ENCODE assay signal across 4 fruit fly cellular contexts in the genomic region with DNA sequence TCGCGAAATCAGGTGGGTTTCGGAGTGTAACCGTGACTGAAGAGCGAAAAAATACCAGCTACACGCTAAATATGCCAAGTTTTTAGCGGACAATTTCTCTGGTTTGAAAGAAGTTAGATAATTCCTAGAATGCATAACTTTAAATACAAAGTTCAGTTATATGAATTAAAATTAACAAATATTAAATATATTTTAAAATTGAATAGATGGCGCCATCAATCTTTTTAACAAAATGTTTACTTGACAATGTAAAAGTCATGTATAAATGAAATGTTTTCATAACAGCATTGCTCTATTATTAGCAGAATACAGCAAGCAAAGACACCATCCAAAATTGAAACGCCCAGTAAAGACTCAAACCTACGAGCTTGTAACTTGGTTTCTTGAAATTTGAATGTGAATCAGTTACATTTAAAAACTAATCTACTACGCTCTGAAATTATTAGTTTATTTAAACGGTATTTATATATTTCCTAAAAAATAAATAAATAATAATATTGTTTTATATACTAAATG.
TF ChIP-seq lines count a peak whose summit lies in the region.

A gene (minus strand): TSS at position 27 of the 516 bp plus-strand sequence.

- peak; percentile 25 to 81 for TF ChIP-seq CTCF in S2 (optimal IDR thresholded peaks at IDR 0.05; lab: Kevin White, UChicago)
- TF ChIP-seq CTCF in whole organism, embryonic (GFP tag; optimal IDR thresholded peaks at IDR 0.05; lab: Kevin White, UChicago) = peak; percentile 93

TF ChIP-seq in whole organism, embryonic, 481 proteins besides CTCF, POLR2A, EP300 and RAD21 (continues in another document):
- TF ChIP-seq CG2678 (tag; optimal IDR thresholded peaks at IDR 0.05; lab: Kevin White, UChicago) = no peak
- TF ChIP-seq Dp (GFP tag; optimal IDR thresholded peaks at IDR 0.05; lab: Kevin White, UChicago) = peak; percentile 1
- TF ChIP-seq nerfin-1 (tag; optimal IDR thresholded peaks at IDR 0.05; lab: Kevin White, UChicago) = no peak
- TF ChIP-seq NC2α (GFP tag; optimal IDR thresholded peaks at IDR 0.05; lab: Kevin White, UChicago) = no peak
- no peak for TF ChIP-seq inv (GFP tag; IDR thresholded peaks at IDR 0.05; lab: Robert Waterston, UW; ENCODE audit: partially characterized antibody)
- no peak for TF ChIP-seq Antp (GFP tag; optimal IDR thresholded peaks at IDR 0.05; lab: Kevin White, UChicago)
- TF ChIP-seq Deaf1 (tag; optimal IDR thresholded peaks at IDR 0.05; lab: Kevin White, UChicago) = no peak
- TF ChIP-seq CG9932 (GFP tag; IDR thresholded peaks at IDR 0.05; lab: Robert Waterston, UW) = no peak
- TF ChIP-seq D19B (GFP tag; optimal IDR thresholded peaks at IDR 0.05; lab: Kevin White, UChicago) = no peak
- no peak for TF ChIP-seq dimm (GFP tag; IDR thresholded peaks at IDR 0.05; lab: Robert Waterston, UW)
- TF ChIP-seq repo (GFP tag; optimal IDR thresholded peaks at IDR 0.05; lab: Kevin White, UChicago) = no peak
- no peak for TF ChIP-seq HLH4C (GFP tag; IDR thresholded peaks at IDR 0.05; lab: Robert Waterston, UW; ENCODE audit: partially characterized antibody)
- TF ChIP-seq CG1529 (GFP tag; optimal IDR thresholded peaks at IDR 0.05; lab: Kevin White, UChicago) = no peak
- TF ChIP-seq her (GFP tag; optimal IDR thresholded peaks at IDR 0.05; lab: Kevin White, UChicago) = no peak
- TF ChIP-seq CG30020 (tag; optimal IDR thresholded peaks at IDR 0.05; lab: Kevin White, UChicago) = no peak
- no peak for TF ChIP-seq Dip2 (GFP tag; IDR thresholded peaks at IDR 0.05; lab: Robert Waterston, UW)
- no peak for TF ChIP-seq tna (GFP tag; IDR thresholded peaks at IDR 0.05; lab: Robert Waterston, UW; ENCODE audit: partially characterized antibody)
- no peak for TF ChIP-seq CG14667 (GFP tag; IDR thresholded peaks at IDR 0.05; lab: Robert Waterston, UW)
- TF ChIP-seq kni (GFP tag; optimal IDR thresholded peaks at IDR 0.05; lab: Kevin White, UChicago) = no peak
- no peak for TF ChIP-seq Taf1 (GFP tag; IDR thresholded peaks at IDR 0.05; lab: Robert Waterston, UW)
- TF ChIP-seq wek (GFP tag; optimal IDR thresholded peaks at IDR 0.05; lab: Kevin White, UChicago) = no peak
- 0 out of 3 replicates have a peak, but pooled peaks have one; percentile 19 for TF ChIP-seq CG16813 (GFP tag; IDR thresholded peaks at IDR 0.05; lab: Robert Waterston, UW; ENCODE audit: partially characterized antibody)
- no peak for TF ChIP-seq CG3726 (GFP tag; IDR thresholded peaks at IDR 0.05; lab: Robert Waterston, UW)
- TF ChIP-seq Ptx1 (GFP tag; IDR thresholded peaks at IDR 0.05; lab: Robert Waterston, UW) = no peak
- no peak for TF ChIP-seq rib (GFP tag; IDR thresholded peaks at IDR 0.05; lab: Robert Waterston, UW)
- no peak for TF ChIP-seq CG12155 (GFP tag; optimal IDR thresholded peaks at IDR 0.05; lab: Kevin White, UChicago)
- peak; percentile 26 for TF ChIP-seq CG9797 (GFP tag; optimal IDR thresholded peaks at IDR 0.05; lab: Kevin White, UChicago)
- no peak for TF ChIP-seq crol (GFP tag; IDR thresholded peaks at IDR 0.05; lab: Robert Waterston, UW)
- TF ChIP-seq disco-r (GFP tag; optimal IDR thresholded peaks at IDR 0.05; lab: Kevin White, UChicago) = no peak

TF ChIP-seq in whole organism, prepupa, 60 proteins besides CTCF, POLR2A, EP300 and RAD21:
- TF ChIP-seq Met (GFP tag; optimal IDR thresholded peaks at IDR 0.05; lab: Kevin White, UChicago) (no peak), cyc (GFP tag; optimal IDR thresholded peaks at IDR 0.05; lab: Kevin White, UChicago) (no peak), CG11294 (GFP tag; IDR thresholded peaks at IDR 0.05; lab: Robert Waterston, UW) (no peak), dsx (GFP tag; optimal IDR thresholded peaks at IDR 0.05; lab: Kevin White, UChicago; ENCODE audit: poor library complexity, severe bottlenecking) (peak; percentile 28), OdsH (GFP tag; optimal IDR thresholded peaks at IDR 0.05; lab: Kevin White, UChicago) (no peak)

TF ChIP-seq in whole organism, wandering third instar larva, 38 proteins besides CTCF, POLR2A, EP300 and RAD21:
- TF ChIP-seq Dfd (GFP tag; optimal IDR thresholded peaks at IDR 0.05; lab: Kevin White, UChicago) (no peak), psq (GFP tag; optimal IDR thresholded peaks at IDR 0.05; lab: Kevin White, UChicago) (no peak), Abd-B (GFP tag; optimal IDR thresholded peaks at IDR 0.05; lab: Kevin White, UChicago) (no peak), brk (GFP tag; optimal IDR thresholded peaks at IDR 0.05; lab: Kevin White, UChicago) (no peak), CG9705 (GFP tag; optimal IDR thresholded peaks at IDR 0.05; lab: Kevin White, UChicago) (no peak), sv (GFP tag; optimal IDR thresholded peaks at IDR 0.05; lab: Kevin White, UChicago) (no peak), Hnf4 (GFP tag; optimal IDR thresholded peaks at IDR 0.05; lab: Kevin White, UChicago) (no peak), tai (GFP tag; optimal IDR thresholded peaks at IDR 0.05; lab: Kevin White, UChicago) (no peak), Rel (GFP tag; optimal IDR thresholded peaks at IDR 0.05; lab: Kevin White, UChicago) (no peak), Rel (tag; optimal IDR thresholded peaks at IDR 0.05; lab: Kevin White, UChicago) (peak; percentile 54), Myc (optimal IDR thresholded peaks at IDR 0.05; lab: Kevin White, UChicago) (peak; percentile 21), Sp1 (GFP tag; optimal IDR thresholded peaks at IDR 0.05; lab: Kevin White, UChicago) (no peak), Mio (GFP tag; optimal IDR thresholded peaks at IDR 0.05; lab: Kevin White, UChicago) (no peak), dsf (GFP tag; optimal IDR thresholded peaks at IDR 0.05; lab: Kevin White, UChicago; ENCODE audit: borderline replicate concordance) (no peak)
